Fruit fly (Drosophila melanogaster) whole organism, embryonic: ENCODE results near the gene TotM.

Experiments
- Abd-B ChIP-seq: fragments of 200-800 bp; sonication (Bioruptor generic); optimal IDR thresholded peaks from 2 replicates; lab custom pipeline; 2018; ENCODE audit warnings: missing biosample characterization, mild to moderate bottlenecking, missing genetic modification characterization, moderate library complexity
- Atf3 ChIP-seq: fragments of 200-800 bp; sonication (Bioruptor generic); optimal IDR thresholded peaks from 3 replicates; lab custom pipeline; 2016; ENCODE audit warnings: missing biosample characterization, missing genetic modification characterization
- BEAF-32 ChIP-seq: fragments of 200-800 bp; sonication (Bioruptor generic); optimal IDR thresholded peaks from 3 replicates; lab custom pipeline; 2017; ENCODE audit warnings: missing biosample characterization, missing genetic modification characterization, mild to moderate bottlenecking, moderate library complexity, missing genetic modification reagents
- Bgb ChIP-seq: fragments of 200-800 bp; sonication (Bioruptor generic); IDR thresholded peaks from 2 replicates; pipeline ENCODE4 v1.3.6; 2022; ENCODE audit warnings: missing biosample characterization, missing genetic modification characterization; ENCODE audit not compliant: partially characterized antibody
- CG10565 ChIP-seq: fragments of 200-800 bp; sonication (Bioruptor generic); optimal IDR thresholded peaks from 3 replicates; lab custom pipeline; 2016; ENCODE audit warnings: missing biosample characterization, mild to moderate bottlenecking, missing genetic modification characterization
- CG10979 ChIP-seq: fragments of 200-800 bp; sonication (Bioruptor generic); optimal IDR thresholded peaks from 2 replicates; lab custom pipeline; 2018; ENCODE audit warnings: missing biosample characterization, mild to moderate bottlenecking, missing genetic modification characterization, moderate library complexity
- CG11085 ChIP-seq: fragments of 200-800 bp; sonication (Bioruptor generic); IDR thresholded peaks from 2 replicates; pipeline ENCODE4 v1.3.6; 2022; ENCODE audit warnings: missing biosample characterization, missing genetic modification characterization
- CG1233 ChIP-seq: fragments of 200-800 bp; sonication (Bioruptor generic); optimal IDR thresholded peaks from 4 replicates; lab custom pipeline; 2018; ENCODE audit warnings: missing biosample characterization, mild to moderate bottlenecking, missing genetic modification characterization
- CG12769 ChIP-seq: fragments of 200-800 bp; sonication (Bioruptor generic); optimal IDR thresholded peaks from 2 replicates; lab custom pipeline; 2019; ENCODE audit warnings: missing biosample characterization, mild to moderate bottlenecking, missing genetic modification characterization, moderate library complexity
- CG13775 ChIP-seq: fragments of 200-800 bp; sonication (Bioruptor generic); optimal IDR thresholded peaks from 3 replicates; lab custom pipeline; 2017; ENCODE audit warnings: missing biosample characterization, mild to moderate bottlenecking, missing genetic modification characterization
- CG14667 ChIP-seq: fragments of 200-800 bp; sonication (Bioruptor generic); IDR thresholded peaks from 2 replicates; pipeline ENCODE4 v1.3.6; 2022; ENCODE audit warnings: missing biosample characterization, missing genetic modification characterization
- CG14860 ChIP-seq: fragments of 200-800 bp; sonication (Bioruptor generic); IDR thresholded peaks from 3 replicates; pipeline ENCODE4 v1.3.6; 2022; ENCODE audit warnings: missing biosample characterization, missing genetic modification characterization; ENCODE audit not compliant: partially characterized antibody
- CG14965 ChIP-seq: fragments of 200-800 bp; sonication (Bioruptor generic); optimal IDR thresholded peaks from 2 replicates; lab custom pipeline; 2016; ENCODE audit warnings: missing biosample characterization, missing genetic modification characterization, borderline replicate concordance
- CG17361 ChIP-seq: fragments of 200-800 bp; sonication (Bioruptor generic); IDR thresholded peaks from 3 replicates; pipeline ENCODE4 v1.3.6; 2022; ENCODE audit warnings: missing biosample characterization, missing genetic modification characterization
- CG17568 ChIP-seq: fragments of 200-800 bp; sonication (Bioruptor generic); optimal IDR thresholded peaks from 2 replicates; lab custom pipeline; 2018; ENCODE audit warnings: missing biosample characterization, mild to moderate bottlenecking, missing genetic modification characterization, moderate library complexity
- CG17802 ChIP-seq: fragments of 200-800 bp; sonication (Bioruptor generic); optimal IDR thresholded peaks from 2 replicates; lab custom pipeline; 2018; ENCODE audit warnings: missing biosample characterization, mild to moderate bottlenecking, missing genetic modification characterization, moderate library complexity
- CG2202 ChIP-seq: fragments of 200-800 bp; sonication (Bioruptor generic); optimal IDR thresholded peaks from 2 replicates; lab custom pipeline; 2018; ENCODE audit warnings: missing biosample characterization, mild to moderate bottlenecking, missing genetic modification characterization
- CG2678 ChIP-seq: fragments of 200-800 bp; sonication (Bioruptor generic); optimal IDR thresholded peaks from 3 replicates; lab custom pipeline; 2019; ENCODE audit warnings: missing biosample characterization, mild to moderate bottlenecking, missing genetic modification characterization, moderate library complexity
- CG32767 ChIP-seq: fragments of 200-800 bp; sonication (Bioruptor generic); IDR thresholded peaks from 2 replicates; pipeline ENCODE4 v1.3.6; 2022; ENCODE audit warnings: missing biosample characterization, missing genetic modification characterization
- CG3407 ChIP-seq: fragments of 200-800 bp; sonication (Bioruptor generic); optimal IDR thresholded peaks from 2 replicates; lab custom pipeline; 2018; ENCODE audit warnings: missing biosample characterization, mild to moderate bottlenecking, missing genetic modification characterization
- CG3847 ChIP-seq: fragments of 200-800 bp; sonication (Bioruptor generic); IDR thresholded peaks from 2 replicates; pipeline ENCODE4 v1.3.6; 2022; ENCODE audit warnings: missing biosample characterization, missing genetic modification characterization
- CG6854 ChIP-seq: fragments of 200-800 bp; sonication (Bioruptor generic); optimal IDR thresholded peaks from 3 replicates; lab custom pipeline; 2017; ENCODE audit warnings: missing biosample characterization, mild to moderate bottlenecking, missing genetic modification characterization
- CG9437 ChIP-seq: fragments of 200-800 bp; sonication (Bioruptor generic); optimal IDR thresholded peaks from 2 replicates; lab custom pipeline; 2018; ENCODE audit warnings: missing biosample characterization, mild to moderate bottlenecking, missing genetic modification characterization
- Fer2 ChIP-seq: fragments of 200-800 bp; sonication (Bioruptor generic); optimal IDR thresholded peaks from 2 replicates; lab custom pipeline; 2018; ENCODE audit warnings: missing biosample characterization, mild to moderate bottlenecking, missing genetic modification characterization, moderate library complexity
- H15 ChIP-seq: fragments of 200-800 bp; sonication (Bioruptor generic); IDR thresholded peaks from 3 replicates; pipeline ENCODE4 v1.3.6; 2022; ENCODE audit warnings: missing biosample characterization, missing genetic modification characterization
- NC2α ChIP-seq: fragments of 200-800 bp; sonication (Bioruptor generic); optimal IDR thresholded peaks from 2 replicates; lab custom pipeline; 2016; ENCODE audit warnings: missing biosample characterization, missing genetic modification characterization
- Nf-YB ChIP-seq: fragments of 200-800 bp; sonication (Bioruptor generic); optimal IDR thresholded peaks from 3 replicates; lab custom pipeline; 2019; ENCODE audit warnings: missing biosample characterization, mild to moderate bottlenecking, missing genetic modification characterization, moderate library complexity
- Ravus ChIP-seq: fragments of 200-800 bp; sonication (Bioruptor generic); IDR thresholded peaks from 2 replicates; pipeline ENCODE4 v1.3.6; 2022; ENCODE audit warnings: missing biosample characterization, missing genetic modification characterization
- Sox100B ChIP-seq: fragments of 200-800 bp; sonication (Bioruptor generic); optimal IDR thresholded peaks from 3 replicates; lab custom pipeline; 2018; ENCODE audit warnings: missing biosample characterization, mild to moderate bottlenecking, missing genetic modification characterization
- Sox102F ChIP-seq: fragments of 200-800 bp; sonication (Bioruptor generic); optimal IDR thresholded peaks from 2 replicates; lab custom pipeline; 2018; ENCODE audit warnings: missing biosample characterization, mild to moderate bottlenecking, missing genetic modification characterization, moderate library complexity
- cas ChIP-seq: fragments of 200-800 bp; sonication (Bioruptor generic); IDR thresholded peaks from 2 replicates; pipeline ENCODE4 v1.3.6; 2022; ENCODE audit warnings: missing biosample characterization, missing genetic modification characterization
- chinmo ChIP-seq: fragments of 200-800 bp; sonication (Bioruptor generic); IDR thresholded peaks from 4 replicates; pipeline ENCODE4 v1.3.6; 2022; ENCODE audit warnings: missing biosample characterization, missing genetic modification characterization; ENCODE audit not compliant: partially characterized antibody
- crol ChIP-seq: fragments of 200-800 bp; sonication (Bioruptor generic); IDR thresholded peaks from 2 replicates; pipeline ENCODE4 v1.3.6; 2022; ENCODE audit warnings: missing biosample characterization, missing genetic modification characterization
- dati ChIP-seq: fragments of 200-800 bp; sonication (Bioruptor generic); IDR thresholded peaks from 2 replicates; pipeline ENCODE4 v1.3.6; 2022; ENCODE audit warnings: missing biosample characterization, missing genetic modification characterization
- dimm ChIP-seq: fragments of 200-800 bp; sonication (Bioruptor generic); IDR thresholded peaks from 2 replicates; pipeline ENCODE4 v1.3.6; 2022; ENCODE audit warnings: missing biosample characterization, missing genetic modification characterization
- gfzf ChIP-seq: fragments of 200-800 bp; sonication (Bioruptor generic); optimal IDR thresholded peaks from 2 replicates; lab custom pipeline; 2016; ENCODE audit warnings: missing biosample characterization, mild to moderate bottlenecking, missing genetic modification characterization, moderate library complexity
- gsb ChIP-seq: fragments of 200-800 bp; sonication (Bioruptor generic); IDR thresholded peaks from 2 replicates; pipeline ENCODE4 v1.3.6; 2022; ENCODE audit warnings: missing biosample characterization, missing genetic modification characterization
- hth ChIP-seq: fragments of >200 bp; optimal IDR thresholded peaks from 2 replicates; lab custom pipeline; 2017; ENCODE audit warnings: inconsistent platforms
- inv ChIP-seq: fragments of 200-800 bp; sonication (Bioruptor generic); IDR thresholded peaks from 2 replicates; pipeline ENCODE4 v1.3.6; 2022; ENCODE audit warnings: missing biosample characterization, missing genetic modification characterization; ENCODE audit not compliant: partially characterized antibody
- luna ChIP-seq: fragments of 200-800 bp; sonication (Bioruptor generic); optimal IDR thresholded peaks from 2 replicates; lab custom pipeline; 2016; ENCODE audit warnings: missing biosample characterization, missing genetic modification characterization
- mirr ChIP-seq: fragments of 200-800 bp; sonication (Bioruptor generic); optimal IDR thresholded peaks from 3 replicates; lab custom pipeline; 2018; ENCODE audit warnings: missing biosample characterization, mild to moderate bottlenecking, missing genetic modification characterization
- mld ChIP-seq: fragments of 200-800 bp; sonication (Bioruptor generic); IDR thresholded peaks from 3 replicates; pipeline ENCODE4 v1.3.6; 2022; ENCODE audit warnings: missing biosample characterization, missing genetic modification characterization; ENCODE audit not compliant: partially characterized antibody
- pan ChIP-seq, 4 experiments: fragments of >200 bp in 3 of 4; fragments of 200-800 bp in 1 of 4; sonication (Bioruptor generic) in 1 of 4; optimal IDR thresholded peaks in 3 of 4; IDR thresholded peaks in 1 of 4; 2 replicates each; pipeline versions ENCODE4 v1.3.6 to Lab custom; 2017 to 2022; ENCODE audit warnings: missing biosample characterization in 2 of 4, missing genetic modification characterization in 2 of 4, mixed read lengths in 1 of 4
- peb ChIP-seq: fragments of 200-800 bp; sonication (Bioruptor generic); IDR thresholded peaks from 2 replicates; pipeline ENCODE4 v1.3.6; 2022; ENCODE audit warnings: missing biosample characterization, missing genetic modification characterization
- psq ChIP-seq: fragments of 200-800 bp; sonication (Bioruptor generic); optimal IDR thresholded peaks from 2 replicates; lab custom pipeline; 2017; ENCODE audit warnings: missing biosample characterization, missing genetic modification characterization
- slp2 ChIP-seq: fragments of 200-800 bp; sonication (Bioruptor generic); optimal IDR thresholded peaks from 2 replicates; lab custom pipeline; 2016; ENCODE audit warnings: missing biosample characterization, missing genetic modification characterization
- sna ChIP-seq: fragments of 200-800 bp; sonication (Bioruptor generic); IDR thresholded peaks from 2 replicates; pipeline ENCODE4 v1.3.6; 2022; ENCODE audit warnings: missing biosample characterization, missing genetic modification characterization; ENCODE audit not compliant: partially characterized antibody
- tin ChIP-seq: fragments of 200-800 bp; sonication (Bioruptor generic); optimal IDR thresholded peaks from 3 replicates; lab custom pipeline; 2016; ENCODE audit warnings: missing biosample characterization, missing genetic modification characterization
- tup ChIP-seq: fragments of 200-800 bp; sonication (Bioruptor generic); optimal IDR thresholded peaks from 2 replicates; lab custom pipeline; 2016; ENCODE audit warnings: missing biosample characterization, mild to moderate bottlenecking, missing genetic modification characterization, moderate library complexity

Gene TotM

dm6 chr2L:5297289-5297960 lies 32.2 kb upstream of the TotM start (continued):
- no peak for TF ChIP-seq mirr (GFP tag; lab: Kevin White, UChicago)
- TF ChIP-seq dimm (GFP tag; lab: Robert Waterston, UW) = 0 out of 2 replicates have a peak, but pooled peaks have one; percentile 3
- TF ChIP-seq CG6854 (GFP tag; lab: Kevin White, UChicago) = no peak
- no peak for TF ChIP-seq Ravus (GFP tag; lab: Robert Waterston, UW)
- TF ChIP-seq pan (optimal IDR thresholded peaks at IDR 0.05; lab: Kevin White, UChicago) = no peak
- TF ChIP-seq pan (GFP tag; optimal IDR thresholded peaks at IDR 0.05 in 1 of 2, IDR thresholded peaks at IDR 0.05 in 1 of 2) = no peak
- TF ChIP-seq cas = no peak
- TF ChIP-seq gfzf = no peak
- TF ChIP-seq crol (GFP tag; lab: Robert Waterston, UW) = no peak
- no peak for TF ChIP-seq chinmo
- TF ChIP-seq Abd-B (GFP tag; lab: Kevin White, UChicago) = peak; percentile 37
- TF ChIP-seq tin (GFP tag; lab: Kevin White, UChicago) = no peak
- TF ChIP-seq Bgb (GFP tag; lab: Robert Waterston, UW) = no peak
- no peak for TF ChIP-seq tup (GFP tag; lab: Kevin White, UChicago)
- TF ChIP-seq psq = no peak
- no peak for TF ChIP-seq CG32767
- TF ChIP-seq CG11085 (GFP tag; lab: Robert Waterston, UW) = no peak
- no peak for TF ChIP-seq NC2α (GFP tag; lab: Kevin White, UChicago)
- TF ChIP-seq gsb (GFP tag; lab: Robert Waterston, UW) = no peak
- peak; percentile 26 for TF ChIP-seq Sox100B (GFP tag; lab: Kevin White, UChicago)
- TF ChIP-seq CG17361 (GFP tag; lab: Robert Waterston, UW) = no peak
- peak; percentile 58 for TF ChIP-seq CG2202 (tag; lab: Kevin White, UChicago)
- no peak for TF ChIP-seq BEAF-32 (GFP tag; lab: Kevin White, UChicago)
- 0 out of 3 replicates have a peak, but pooled peaks have one; percentile 17 for TF ChIP-seq mld
- TF ChIP-seq CG17568 (GFP tag; lab: Kevin White, UChicago) = peak; percentile 22
- peak; percentile 79 for TF ChIP-seq CG10979
- peak; percentile 11 for TF ChIP-seq Atf3 (GFP tag; lab: Kevin White, UChicago)
- TF ChIP-seq inv = no peak
- no peak for TF ChIP-seq CG14860 (GFP tag; lab: Robert Waterston, UW)
- no peak for TF ChIP-seq CG14965 (GFP tag; lab: Kevin White, UChicago)
- TF ChIP-seq CG10565 (GFP tag; lab: Kevin White, UChicago) = no peak
- no peak for TF ChIP-seq luna (GFP tag; lab: Kevin White, UChicago)
- peak; percentile 15 for TF ChIP-seq CG13775 (GFP tag; lab: Kevin White, UChicago)
- TF ChIP-seq CG9437 (GFP tag; lab: Kevin White, UChicago) = peak; percentile 29
- no peak for TF ChIP-seq sna (GFP tag; lab: Robert Waterston, UW)
- TF ChIP-seq CG2678 (tag; lab: Kevin White, UChicago) = peak; percentile 54
- TF ChIP-seq dati (GFP tag; lab: Robert Waterston, UW) = no peak
- peak; percentile 46 for TF ChIP-seq CG17802 (tag; lab: Kevin White, UChicago)
- no peak for TF ChIP-seq CG1233 (GFP tag; lab: Kevin White, UChicago)
- TF ChIP-seq CG12769 (tag; lab: Kevin White, UChicago) = peak; percentile 18
- no peak for TF ChIP-seq H15 (GFP tag; lab: Robert Waterston, UW)
- 0 out of 2 replicates have a peak, but pooled peaks have one; percentile 31 for TF ChIP-seq peb (GFP tag; lab: Robert Waterston, UW)
- no peak for TF ChIP-seq Fer2 (tag; lab: Kevin White, UChicago)
- no peak for TF ChIP-seq Nf-YB (GFP tag; lab: Kevin White, UChicago)
- TF ChIP-seq hth = no peak
- TF ChIP-seq CG3407 (GFP tag; lab: Kevin White, UChicago) = peak; percentile 48
- TF ChIP-seq CG3847 (GFP tag; lab: Robert Waterston, UW) = no peak
- no peak for TF ChIP-seq slp2 (GFP tag; lab: Kevin White, UChicago)
- no peak for TF ChIP-seq CG14667
- TF ChIP-seq Sox102F (GFP tag; lab: Kevin White, UChicago) = peak; percentile 30
